Fruit fly (Drosophila melanogaster) whole organism, embryonic: Measurements from ENCODE around the gene Clamp.

Source experiments
- Awh ChIP-seq: fragments of 200-800 bp; sonication (Bioruptor generic); IDR thresholded peaks from 2 replicates; pipeline ENCODE4, ENCODE4 v1.3.6; 2022; ENCODE audit warnings: missing biosample characterization, missing genetic modification characterization
- CG12155 ChIP-seq: fragments of 200-800 bp; sonication (Bioruptor generic); optimal IDR thresholded peaks from 3 replicates; lab custom pipeline; 2016; ENCODE audit warnings: missing biosample characterization, missing genetic modification characterization
- CG13296 ChIP-seq: fragments of 200-800 bp; sonication (Bioruptor generic); optimal IDR thresholded peaks from 3 replicates; lab custom pipeline; 2018; ENCODE audit warnings: missing biosample characterization, mild to moderate bottlenecking, missing genetic modification characterization
- CG14965 ChIP-seq: fragments of 200-800 bp; sonication (Bioruptor generic); optimal IDR thresholded peaks from 2 replicates; lab custom pipeline; 2016; ENCODE audit warnings: missing biosample characterization, missing genetic modification characterization, borderline replicate concordance
- CG17361 ChIP-seq: fragments of 200-800 bp; sonication (Bioruptor generic); IDR thresholded peaks from 3 replicates; pipeline ENCODE4 v1.3.6; 2022; ENCODE audit warnings: missing biosample characterization, missing genetic modification characterization
- CG31224 ChIP-seq: fragments of 200-800 bp; sonication (Bioruptor generic); IDR thresholded peaks from 2 replicates; pipeline ENCODE4 v1.3.6; 2022; ENCODE audit warnings: missing biosample characterization, missing genetic modification characterization
- CG32767 ChIP-seq: fragments of 200-800 bp; sonication (Bioruptor generic); IDR thresholded peaks from 2 replicates; pipeline ENCODE4 v1.3.6; 2022; ENCODE audit warnings: missing biosample characterization, missing genetic modification characterization
- CG5180 ChIP-seq: fragments of 200-800 bp; sonication (Bioruptor generic); optimal IDR thresholded peaks from 3 replicates; lab custom pipeline; 2017; ENCODE audit warnings: missing biosample characterization, missing genetic modification characterization, mild to moderate bottlenecking, moderate library complexity, missing genetic modification reagents
- CG5953 ChIP-seq: fragments of 200-800 bp; sonication (Bioruptor generic); IDR thresholded peaks from 2 replicates; pipeline ENCODE4 v1.3.6; 2022; ENCODE audit warnings: missing biosample characterization, missing genetic modification characterization
- CG7357 ChIP-seq: fragments of 200-800 bp; sonication (Bioruptor generic); IDR thresholded peaks from 3 replicates; pipeline ENCODE4 v1.3.6; 2022; ENCODE audit warnings: missing biosample characterization, missing genetic modification characterization
- CG9437 ChIP-seq: fragments of 200-800 bp; sonication (Bioruptor generic); optimal IDR thresholded peaks from 2 replicates; lab custom pipeline; 2018; ENCODE audit warnings: missing biosample characterization, mild to moderate bottlenecking, missing genetic modification characterization
- CG9609 ChIP-seq: fragments of 200-800 bp; sonication (Bioruptor generic); optimal IDR thresholded peaks from 3 replicates; lab custom pipeline; 2016; ENCODE audit warnings: missing biosample characterization, missing genetic modification characterization
- CoRest ChIP-seq: fragments of 200-800 bp; sonication (Bioruptor generic); optimal IDR thresholded peaks from 3 replicates; lab custom pipeline; 2018; ENCODE audit warnings: missing biosample characterization, mild to moderate bottlenecking, missing genetic modification characterization, moderate library complexity
- Dek ChIP-seq: fragments of 200-800 bp; sonication (Bioruptor generic); optimal IDR thresholded peaks from 3 replicates; lab custom pipeline; 2019; ENCODE audit warnings: missing biosample characterization, mild to moderate bottlenecking, missing genetic modification characterization, moderate library complexity
- Dll ChIP-seq: fragments of 200-800 bp; sonication (Bioruptor generic); IDR thresholded peaks from 4 replicates; pipeline ENCODE4 v1.3.6; 2022; ENCODE audit warnings: missing biosample characterization, missing genetic modification characterization; ENCODE audit not compliant: partially characterized antibody
- ERR ChIP-seq: fragments of 200-800 bp; sonication (Bioruptor generic); optimal IDR thresholded peaks from 2 replicates; lab custom pipeline; 2016; ENCODE audit warnings: missing biosample characterization, missing genetic modification characterization
- HLH54F ChIP-seq: fragments of 200-800 bp; sonication (Bioruptor generic); optimal IDR thresholded peaks from 3 replicates; lab custom pipeline; 2016; ENCODE audit warnings: missing biosample characterization, missing genetic modification characterization
- Hr78 ChIP-seq, 2 experiments: fragments of 200-800 bp in 1 of 2; fragments of >200 bp in 1 of 2; sonication (Bioruptor generic) in 1 of 2; optimal IDR thresholded peaks; 2 replicates each; lab custom pipeline; 2017 to 2019; ENCODE audit warnings: missing biosample characterization in 2 of 2, missing genetic modification characterization in 2 of 2, mild to moderate bottlenecking in 1 of 2, moderate library complexity in 1 of 2
- MESR4 ChIP-seq: fragments of 200-800 bp; sonication (Bioruptor generic); optimal IDR thresholded peaks from 2 replicates; lab custom pipeline; 2018; ENCODE audit warnings: missing biosample characterization, mild to moderate bottlenecking, missing genetic modification characterization, moderate library complexity
- NK7.1 ChIP-seq: fragments of 200-800 bp; sonication (Bioruptor generic); optimal IDR thresholded peaks from 3 replicates; lab custom pipeline; 2016; ENCODE audit warnings: missing biosample characterization, missing genetic modification characterization
- Oli ChIP-seq: fragments of 200-800 bp; sonication (Bioruptor generic); optimal IDR thresholded peaks from 2 replicates; lab custom pipeline; 2018; ENCODE audit warnings: missing biosample characterization, mild to moderate bottlenecking, missing genetic modification characterization, moderate library complexity
- Optix ChIP-seq: fragments of 200-800 bp; sonication (Bioruptor generic); IDR thresholded peaks from 3 replicates; pipeline ENCODE4 v1.3.6; 2022; ENCODE audit warnings: missing biosample characterization, missing genetic modification characterization
- Trl ChIP-seq, 3 experiments: fragments of >200 bp in 2 of 3; fragments of 200-800 bp in 1 of 3; sonication (Bioruptor generic) in 1 of 3; optimal IDR thresholded peaks; 2 replicates in 1 of 3; 3 replicates in 2 of 3; lab custom pipeline; 2016 to 2017; ENCODE audit warnings: missing biosample characterization in 1 of 3, missing genetic modification characterization in 1 of 3
- abd-A ChIP-seq: fragments of 200-800 bp; sonication (Bioruptor generic); optimal IDR thresholded peaks from 3 replicates; lab custom pipeline; 2019; ENCODE audit warnings: missing biosample characterization, mild to moderate bottlenecking, missing genetic modification characterization, moderate library complexity
- ato ChIP-seq: fragments of 200-800 bp; sonication (Bioruptor generic); IDR thresholded peaks from 2 replicates; pipeline ENCODE4 v1.3.6; 2022; ENCODE audit warnings: missing biosample characterization, missing genetic modification characterization; ENCODE audit not compliant: partially characterized antibody
- bab2 ChIP-seq: fragments of 200-800 bp; sonication (Bioruptor generic); optimal IDR thresholded peaks from 2 replicates; lab custom pipeline; 2016; ENCODE audit warnings: missing biosample characterization, missing genetic modification characterization
- chm ChIP-seq: fragments of 200-800 bp; sonication (Bioruptor generic); IDR thresholded peaks from 2 replicates; pipeline ENCODE4 v1.3.6; 2022; ENCODE audit warnings: missing biosample characterization, missing genetic modification characterization
- corto ChIP-seq: fragments of 200-800 bp; sonication (Bioruptor generic); optimal IDR thresholded peaks from 2 replicates; lab custom pipeline; 2016; ENCODE audit warnings: missing biosample characterization, mild to moderate bottlenecking, missing genetic modification characterization, moderate library complexity
- dati ChIP-seq: fragments of 200-800 bp; sonication (Bioruptor generic); IDR thresholded peaks from 2 replicates; pipeline ENCODE4 v1.3.6; 2022; ENCODE audit warnings: missing biosample characterization, missing genetic modification characterization
- dysf ChIP-seq: fragments of 200-800 bp; sonication (Bioruptor generic); IDR thresholded peaks from 3 replicates; pipeline ENCODE4 v1.3.6; 2022; ENCODE audit warnings: missing biosample characterization, missing genetic modification characterization
- emc ChIP-seq: fragments of 200-800 bp; sonication (Bioruptor generic); optimal IDR thresholded peaks from 2 replicates; lab custom pipeline; 2016; ENCODE audit warnings: missing biosample characterization, missing genetic modification characterization
- en ChIP-seq: fragments of 200-800 bp; sonication (Bioruptor generic); optimal IDR thresholded peaks from 2 replicates; lab custom pipeline; 2016; ENCODE audit warnings: missing biosample characterization, missing genetic modification characterization
- fd64A ChIP-seq: fragments of 200-800 bp; sonication (Bioruptor generic); optimal IDR thresholded peaks from 3 replicates; lab custom pipeline; 2018; ENCODE audit warnings: missing biosample characterization, mild to moderate bottlenecking, missing genetic modification characterization
- gcm ChIP-seq: fragments of 200-800 bp; sonication (Bioruptor generic); optimal IDR thresholded peaks from 2 replicates; lab custom pipeline; 2019; ENCODE audit warnings: missing biosample characterization, mild to moderate bottlenecking, missing genetic modification characterization, moderate library complexity
- hth ChIP-seq: fragments of >200 bp; optimal IDR thresholded peaks from 2 replicates; lab custom pipeline; 2017; ENCODE audit warnings: inconsistent platforms
- ind ChIP-seq: fragments of 200-800 bp; sonication (Bioruptor generic); optimal IDR thresholded peaks from 3 replicates; lab custom pipeline; 2016; ENCODE audit warnings: missing biosample characterization, missing genetic modification characterization
- ken ChIP-seq: fragments of 200-800 bp; sonication (Bioruptor generic); IDR thresholded peaks from 3 replicates; pipeline ENCODE4 v1.3.6; 2022; ENCODE audit warnings: missing biosample characterization, missing genetic modification characterization
- luna ChIP-seq: fragments of 200-800 bp; sonication (Bioruptor generic); optimal IDR thresholded peaks from 2 replicates; lab custom pipeline; 2016; ENCODE audit warnings: missing biosample characterization, missing genetic modification characterization
- nerfin-2 ChIP-seq: fragments of 200-800 bp; sonication (Bioruptor generic); IDR thresholded peaks from 2 replicates; pipeline ENCODE4 v1.3.6; 2022; ENCODE audit warnings: missing biosample characterization, missing genetic modification characterization; ENCODE audit not compliant: partially characterized antibody
- pfk ChIP-seq: fragments of 200-800 bp; sonication (Bioruptor generic); optimal IDR thresholded peaks from 2 replicates; lab custom pipeline; 2018; ENCODE audit warnings: missing biosample characterization, mild to moderate bottlenecking, missing genetic modification characterization, moderate library complexity
- pros ChIP-seq: fragments of 200-800 bp; sonication (Bioruptor generic); optimal IDR thresholded peaks from 3 replicates; lab custom pipeline; 2019; ENCODE audit warnings: missing biosample characterization, mild to moderate bottlenecking, missing genetic modification characterization, moderate library complexity
- pum ChIP-seq: fragments of 200-800 bp; sonication (Bioruptor generic); optimal IDR thresholded peaks from 2 replicates; lab custom pipeline; 2016; ENCODE audit warnings: missing biosample characterization, missing genetic modification characterization
- ro ChIP-seq: fragments of 200-800 bp; sonication (Bioruptor generic); IDR thresholded peaks from 2 replicates; pipeline ENCODE4 v1.3.6; 2022; ENCODE audit warnings: missing biosample characterization, missing genetic modification characterization
- schlank ChIP-seq: fragments of 200-800 bp; sonication (Bioruptor generic); optimal IDR thresholded peaks from 2 replicates; lab custom pipeline; 2018; ENCODE audit warnings: missing biosample characterization, mild to moderate bottlenecking, missing genetic modification characterization
- shn ChIP-seq: fragments of 200-800 bp; sonication (Bioruptor generic); optimal IDR thresholded peaks from 3 replicates; lab custom pipeline; 2016; ENCODE audit warnings: missing biosample characterization, missing genetic modification characterization
- slbo ChIP-seq: fragments of 200-800 bp; sonication (Bioruptor generic); IDR thresholded peaks from 2 replicates; pipeline ENCODE4 v1.3.6; 2022; ENCODE audit warnings: missing biosample characterization, missing genetic modification characterization
- stc ChIP-seq: fragments of 200-800 bp; sonication (Bioruptor generic); IDR thresholded peaks from 2 replicates; pipeline ENCODE4 v1.3.6; 2022; ENCODE audit warnings: missing biosample characterization, missing genetic modification characterization
- tll ChIP-seq, 2 experiments: fragments of 200-800 bp in 1 of 2; fragments of >200 bp in 1 of 2; sonication (Bioruptor generic) in 1 of 2; optimal IDR thresholded peaks; 2 replicates each; lab custom pipeline; 2017 to 2019; ENCODE audit warnings: missing biosample characterization in 2 of 2, missing genetic modification characterization in 2 of 2, mild to moderate bottlenecking in 1 of 2, moderate library complexity in 1 of 2
- tna ChIP-seq: fragments of 200-800 bp; sonication (Bioruptor generic); IDR thresholded peaks from 2 replicates; pipeline ENCODE4 v1.3.6; 2022; ENCODE audit warnings: missing biosample characterization, missing genetic modification characterization; ENCODE audit not compliant: partially characterized antibody
- zfh1 ChIP-seq: fragments of 200-800 bp; sonication (Bioruptor generic); IDR thresholded peaks from 3 replicates; pipeline ENCODE4 v1.3.6; 2022; ENCODE audit warnings: missing biosample characterization, missing genetic modification characterization

Clamp gene

dm6 chr2L:22121651-22122165 is 47.2 kb downstream of the Clamp start (continued):
- TF ChIP-seq CG5180 (GFP tag; lab: Kevin White, UChicago) (no peak), CG7357 (GFP tag; lab: Robert Waterston, UW) (peak; percentile 95), ro (GFP tag; lab: Robert Waterston, UW) (no peak), tna (GFP tag; lab: Robert Waterston, UW) (no peak), slbo (GFP tag; lab: Robert Waterston, UW) (no peak), gcm (no peak), MESR4 (GFP tag; lab: Kevin White, UChicago) (peak; percentile 93), ken (GFP tag; lab: Robert Waterston, UW) (no peak), CG13296 (GFP tag; lab: Kevin White, UChicago) (no peak), ato (GFP tag; lab: Robert Waterston, UW) (no peak), schlank (tag; lab: Kevin White, UChicago) (no peak), fd64A (no peak), CG31224 (GFP tag; lab: Robert Waterston, UW) (no peak), abd-A (tag; lab: Kevin White, UChicago) (no peak), emc (GFP tag; lab: Kevin White, UChicago) (no peak), pfk (GFP tag; lab: Kevin White, UChicago) (peak; percentile 8), Trl (optimal IDR thresholded peaks at IDR 0.05; lab: Kevin White, UChicago) (no peak), Trl (GFP tag; optimal IDR thresholded peaks at IDR 0.05; lab: Kevin White, UChicago) (peak; percentile 17), HLH54F (GFP tag; lab: Kevin White, UChicago) (no peak), Awh (no peak), stc (no peak), luna (no peak), NK7.1 (GFP tag; lab: Kevin White, UChicago) (no peak), Dll (GFP tag; lab: Robert Waterston, UW) (0 out of 4 replicates have a peak, but pooled peaks have one; percentile 19), corto (GFP tag; lab: Kevin White, UChicago) (no peak), ERR (GFP tag; lab: Kevin White, UChicago) (no peak), CoRest (tag; lab: Kevin White, UChicago) (peak; percentile 53), CG32767 (GFP tag; lab: Robert Waterston, UW) (no peak), ind (GFP tag; lab: Kevin White, UChicago) (peak; percentile 0), dysf (GFP tag; lab: Robert Waterston, UW) (peak; percentile 42; the same call in 1 of the 3 replicates), CG17361 (GFP tag; lab: Robert Waterston, UW) (peak; percentile 43; the same call in 2 of the 3 replicates), CG9437 (GFP tag; lab: Kevin White, UChicago) (no peak), en (GFP tag; lab: Kevin White, UChicago) (no peak), Hr78 (GFP tag; optimal IDR thresholded peaks at IDR 0.05; lab: Kevin White, UChicago) (no peak), dati (GFP tag; lab: Robert Waterston, UW) (no peak), chm (GFP tag; lab: Robert Waterston, UW) (no peak), nerfin-2 (GFP tag; lab: Robert Waterston, UW) (no peak), CG12155 (no peak), zfh1 (GFP tag; lab: Robert Waterston, UW) (no peak), Optix (no peak), Dek (tag; lab: Kevin White, UChicago) (no peak), pum (GFP tag; lab: Kevin White, UChicago) (peak; percentile 18), tll (GFP tag; optimal IDR thresholded peaks at IDR 0.05; lab: Kevin White, UChicago) (no peak), hth (no peak), CG5953 (GFP tag; lab: Robert Waterston, UW) (no peak), pros (no peak), Oli (tag; lab: Kevin White, UChicago) (no peak), bab2 (GFP tag; lab: Kevin White, UChicago) (no peak), CG9609 (GFP tag; lab: Kevin White, UChicago) (no peak), CG14965 (GFP tag; lab: Kevin White, UChicago) (no peak), shn (GFP tag; lab: Kevin White, UChicago) (no peak)
